Worm (Caenorhabditis elegans) whole organism, L4 larva: ENCODE measurements around the gene F09E10.1.

Source experiments
- D1046.2 ChIP-seq: fragments of 200-800 bp; sonication (Bioruptor generic); IDR thresholded peaks from 2 replicates; pipeline ENCODE4 v1.3.6; 2022; ENCODE audit warnings: missing genetic modification characterization, missing compliant biosample characterization
- F26F4.8 ChIP-seq: fragments of 200-800 bp; sonication (Bioruptor generic); conservative IDR thresholded peaks from 2 replicates; pipeline ENCODE4 v1.3.6; 2022; ENCODE audit warnings: missing genetic modification characterization, missing compliant biosample characterization
- F37D6.2 ChIP-seq: sonication (generic microtip); optimal IDR thresholded peaks from 2 replicates; lab custom pipeline; 2016; ENCODE audit warnings: mild to moderate bottlenecking, missing genetic modification characterization, missing compliant biosample characterization
- T20F7.1 ChIP-seq: fragments of 200-800 bp; sonication (Bioruptor generic); optimal IDR thresholded peaks from 2 replicates; lab custom pipeline; 2018; ENCODE audit warnings: mild to moderate bottlenecking, missing genetic modification characterization, missing compliant biosample characterization
- Y48G9A.11 ChIP-seq: fragments of 200-800 bp; sonication (Bioruptor generic); IDR thresholded peaks from 2 replicates; pipeline ENCODE4 v1.3.6; 2022; ENCODE audit warnings: missing genetic modification reagents, missing genetic modification characterization, missing compliant biosample characterization
- Y5F2A.4 ChIP-seq: fragments of 200-800 bp; sonication (Bioruptor generic); optimal IDR thresholded peaks from 2 replicates; lab custom pipeline; 2018; ENCODE audit warnings: mild to moderate bottlenecking, missing genetic modification characterization, missing compliant biosample characterization
- ZK337.2 ChIP-seq: fragments of 200-800 bp; sonication (Bioruptor generic); IDR thresholded peaks from 2 replicates; pipeline ENCODE4 v1.3.6; 2022; ENCODE audit warnings: missing genetic modification reagents, missing genetic modification characterization, missing compliant biosample characterization
- aha-1 ChIP-seq: fragments of 150-350 bp; peaks from one replicate; lab custom pipeline; 2014; ENCODE audit warnings: missing biosample characterization, missing genetic modification characterization
- ama-1 ChIP-seq: fragments of 150-350 bp; optimal IDR thresholded peaks from 2 replicates; lab custom pipeline; 2014; ENCODE audit warnings: inconsistent platforms, mixed read lengths
- ceh-62 ChIP-seq: sonication (generic microtip); optimal IDR thresholded peaks from 2 replicates; lab custom pipeline; 2017; ENCODE audit warnings: missing biosample characterization, missing genetic modification characterization
- cey-2 ChIP-seq: sonication (generic microtip); optimal IDR thresholded peaks from 3 replicates; lab custom pipeline; 2017; ENCODE audit warnings: missing genetic modification characterization, mild to moderate bottlenecking, missing compliant biosample characterization, antibody characterized with exemption, borderline replicate concordance; ENCODE audit not compliant: insufficient read depth
- daf-16 ChIP-seq, 3 experiments: sonication (generic microtip); optimal IDR thresholded peaks; 2 replicates each; lab custom pipeline; 2016 to 2017; ENCODE audit warnings: missing genetic modification characterization in 3 of 3, missing genetic modification reagents in 3 of 3, mild to moderate bottlenecking in 2 of 3, missing compliant biosample characterization in 2 of 3, missing biosample characterization in 1 of 3, moderate library complexity in 1 of 3
- daf-8 ChIP-seq: fragments of 200-800 bp; sonication (Bioruptor generic); IDR thresholded peaks from 2 replicates; pipeline ENCODE4 v1.3.6; 2022; ENCODE audit warnings: missing genetic modification characterization, missing compliant biosample characterization
- dmd-6 ChIP-seq: fragments of 200-800 bp; sonication (Bioruptor generic); IDR thresholded peaks from 2 replicates; pipeline ENCODE4 v1.3.6; 2022; ENCODE audit warnings: missing genetic modification reagents, missing genetic modification characterization, missing compliant biosample characterization
- dmd-8 ChIP-seq: fragments of 200-800 bp; sonication (Bioruptor generic); IDR thresholded peaks from 2 replicates; pipeline ENCODE4 v1.3.6; 2022; ENCODE audit warnings: missing genetic modification characterization, missing compliant biosample characterization
- dmd-9 ChIP-seq: fragments of 200-800 bp; sonication (Bioruptor generic); IDR thresholded peaks from 2 replicates; pipeline ENCODE4 v1.3.6; 2022; ENCODE audit warnings: missing genetic modification reagents, missing genetic modification characterization, missing compliant biosample characterization
- duxl-1 ChIP-seq: sonication (generic microtip); optimal IDR thresholded peaks from 2 replicates; lab custom pipeline; 2016; ENCODE audit warnings: mild to moderate bottlenecking, missing genetic modification characterization, moderate library complexity, missing compliant biosample characterization; ENCODE audit not compliant: poor library complexity
- dve-1 ChIP-seq: sonication (generic microtip); optimal IDR thresholded peaks from 2 replicates; lab custom pipeline; 2017; ENCODE audit warnings: antibody characterized with exemption, mild to moderate bottlenecking, missing genetic modification characterization, missing compliant biosample characterization; ENCODE audit not compliant: insufficient read depth
- fos-1 ChIP-seq: fragments of 150-350 bp; optimal IDR thresholded peaks from 2 replicates; lab custom pipeline; 2014; ENCODE audit warnings: missing biosample characterization, missing genetic modification characterization
- hif-1 ChIP-seq, 2 experiments: sonication (generic microtip); optimal IDR thresholded peaks; 2 replicates each; lab custom pipeline; 2016 to 2017; ENCODE audit warnings: missing compliant biosample characterization in 2 of 2, missing genetic modification characterization in 2 of 2, missing genetic modification reagents in 2 of 2, missing genotype in 2 of 2, mild to moderate bottlenecking in 1 of 2
- hlh-30 ChIP-seq: sonication (generic microtip); optimal IDR thresholded peaks from 2 replicates; lab custom pipeline; 2017; ENCODE audit warnings: antibody characterized with exemption, mild to moderate bottlenecking, missing genetic modification characterization, missing compliant biosample characterization; ENCODE audit not compliant: insufficient read depth
- hmg-1.1 ChIP-seq: fragments of 200-800 bp; sonication (Bioruptor generic); IDR thresholded peaks from 2 replicates; pipeline ENCODE4 v1.3.6; 2022; ENCODE audit warnings: missing genetic modification reagents, missing genetic modification characterization, missing compliant biosample characterization
- lin-13 ChIP-seq: fragments of 150-350 bp; optimal IDR thresholded peaks from 2 replicates; lab custom pipeline; 2014; ENCODE audit warnings: missing biosample characterization, missing genetic modification reagents, missing genetic modification characterization
- lir-3 ChIP-seq: sonication (generic microtip); optimal IDR thresholded peaks from 2 replicates; lab custom pipeline; 2016; ENCODE audit warnings: mild to moderate bottlenecking, missing genetic modification characterization, missing compliant biosample characterization
- lsy-2 ChIP-seq, 2 experiments: fragments of 150-350 bp in 1 of 2; sonication (generic microtip) in 1 of 2; optimal IDR thresholded peaks; 2 replicates each; lab custom pipeline; 2014 to 2017; ENCODE audit warnings: missing biosample characterization in 2 of 2, missing genetic modification characterization in 2 of 2
- madf-5 ChIP-seq, 2 experiments: fragments of 200-800 bp; sonication (Bioruptor generic); IDR thresholded peaks; 2 replicates each; pipeline ENCODE4 v1.3.6; 2022; ENCODE audit warnings: missing compliant biosample characterization in 2 of 2, missing genetic modification characterization in 2 of 2
- mdt-29 ChIP-seq: fragments of 200-800 bp; sonication (Bioruptor generic); IDR thresholded peaks from 2 replicates; pipeline ENCODE4 v1.3.6; 2022; ENCODE audit warnings: missing genetic modification reagents, missing genetic modification characterization, missing compliant biosample characterization
- mep-1 ChIP-seq: fragments of 150-350 bp; sonication (generic microtip); optimal IDR thresholded peaks from 3 replicates; lab custom pipeline; 2014; ENCODE audit warnings: missing biosample characterization, missing genetic modification characterization
- mxl-3 ChIP-seq: fragments of 200-800 bp; sonication (Bioruptor generic); optimal IDR thresholded peaks from 2 replicates; lab custom pipeline; 2018; ENCODE audit warnings: mild to moderate bottlenecking, missing genetic modification characterization, missing compliant biosample characterization
- nhr-102 ChIP-seq: sonication (generic microtip); optimal IDR thresholded peaks from 2 replicates; lab custom pipeline; 2016; ENCODE audit warnings: mild to moderate bottlenecking, missing genetic modification characterization, moderate library complexity, missing compliant biosample characterization
- nhr-25 ChIP-seq: sonication (generic microtip); optimal IDR thresholded peaks from 2 replicates; lab custom pipeline; 2017; ENCODE audit warnings: missing genetic modification characterization, mild to moderate bottlenecking, missing compliant biosample characterization, antibody characterized with exemption, moderate library complexity, borderline replicate concordance; ENCODE audit not compliant: insufficient read depth
- nhr-28 ChIP-seq: fragments of 150-350 bp; optimal IDR thresholded peaks from 2 replicates; lab custom pipeline; 2014; ENCODE audit warnings: missing biosample characterization, missing genetic modification characterization
- nhr-48 ChIP-seq: sonication (generic microtip); optimal IDR thresholded peaks from 2 replicates; lab custom pipeline; 2016; ENCODE audit warnings: mild to moderate bottlenecking, missing genetic modification characterization, missing compliant biosample characterization
- nhr-77 ChIP-seq: fragments of 150-350 bp; optimal IDR thresholded peaks from 2 replicates; lab custom pipeline; 2014; ENCODE audit warnings: missing biosample characterization, missing genetic modification characterization
- pha-4 ChIP-seq, 2 experiments: fragments of 150-350 bp in 1 of 2; fragments of 200-800 bp in 1 of 2; sonication (Bioruptor generic) in 1 of 2; IDR thresholded peaks in 1 of 2; optimal IDR thresholded peaks in 1 of 2; 2 replicates each; pipeline versions ENCODE4 v1.3.6 to Lab custom; 2014 to 2022; ENCODE audit warnings: missing genetic modification characterization in 2 of 2, missing genetic modification reagents in 2 of 2, missing biosample characterization in 1 of 2, missing compliant biosample characterization in 1 of 2
- php-3 ChIP-seq: fragments of 200-800 bp; sonication (Bioruptor generic); IDR thresholded peaks from 2 replicates; pipeline ENCODE4 v1.3.6; 2022; ENCODE audit warnings: missing genetic modification reagents, missing genetic modification characterization, missing compliant biosample characterization
- snpc-1.2 ChIP-seq: fragments of 200-800 bp; sonication (Bioruptor generic); IDR thresholded peaks from 2 replicates; pipeline ENCODE4 v1.3.6; 2022; ENCODE audit warnings: missing genetic modification reagents, missing genetic modification characterization, missing compliant biosample characterization
- tra-1 ChIP-seq: fragments of 200-800 bp; sonication (Bioruptor generic); IDR thresholded peaks from 2 replicates; pipeline ENCODE4 v1.3.6; 2022; ENCODE audit warnings: missing genetic modification reagents, missing genetic modification characterization, missing compliant biosample characterization
- unc-39 ChIP-seq: sonication (generic microtip); optimal IDR thresholded peaks from 2 replicates; lab custom pipeline; 2017; ENCODE audit warnings: missing biosample characterization, missing genetic modification characterization
- zag-1 ChIP-seq: fragments of 150-350 bp; optimal IDR thresholded peaks from 2 replicates; lab custom pipeline; 2014; ENCODE audit warnings: missing biosample characterization, missing genetic modification characterization
- zip-11 ChIP-seq: fragments of 200-800 bp; sonication (Bioruptor generic); IDR thresholded peaks from 2 replicates; pipeline ENCODE4 v1.3.6; 2022; ENCODE audit warnings: missing genetic modification characterization, missing compliant biosample characterization
- ztf-11 ChIP-seq: fragments of 150-350 bp; optimal IDR thresholded peaks from 2 replicates; lab custom pipeline; 2014; ENCODE audit warnings: missing biosample characterization, missing genetic modification characterization

F09E10.1 gene

ce11 chrX:1480564-1480963 lies 22.0 kb upstream of the F09E10.1 start:
- TF ChIP-seq nhr-102 (tag; lab: Kevin White, UChicago) (no peak), cey-2 (no peak), dve-1 (tag; lab: Kevin White, UChicago) (no peak), daf-16 (GFP tag; optimal IDR thresholded peaks at IDR 0.05; lab: Kevin White, UChicago) (no peak), daf-16 (tag; optimal IDR thresholded peaks at IDR 0.05; lab: Kevin White, UChicago) (no peak), madf-5 (GFP tag; IDR thresholded peaks at IDR 0.05; lab: Robert Waterston, UW) (no peak), zip-11 (no peak), pha-4 (GFP tag; IDR thresholded peaks at IDR 0.05; lab: Robert Waterston, UW) (no peak), pha-4 (tag; optimal IDR thresholded peaks at IDR 0.05; lab: Kevin White, UChicago) (no peak), D1046.2 (GFP tag; lab: Robert Waterston, UW) (no peak)

- no peak for TF ChIP-seq ztf-11 (tag; lab: Kevin White, UChicago)
- no peak for TF ChIP-seq Y48G9A.11 (GFP tag; lab: Robert Waterston, UW)
- TF ChIP-seq mxl-3 (GFP tag; lab: Kevin White, UChicago), result no peak
- TF ChIP-seq aha-1 (tag; lab: Kevin White, UChicago), result peak; percentile 90
- no peak for TF ChIP-seq ZK337.2 (GFP tag; lab: Robert Waterston, UW)
- TF ChIP-seq F37D6.2 (tag; lab: Kevin White, UChicago), result no peak
- TF ChIP-seq, all 104 proteins: peak for 1
These were observed 19.4 kb upstream of the F09E10.1 start for ce11 chrX:1483229-1483628.

- TF ChIP-seq dve-1 (tag; lab: Kevin White, UChicago) (no peak), lin-13 (GFP tag; lab: Kevin White, UChicago) (no peak), daf-8 (GFP tag; lab: Robert Waterston, UW) (no peak), T20F7.1 (no peak), dmd-8 (GFP tag; lab: Robert Waterston, UW) (no peak), lir-3 (tag; lab: Kevin White, UChicago) (no peak), nhr-28 (peak; percentile 38)
- TF ChIP-seq, all 104 proteins: peak for 1
These were observed 16.9 kb upstream of the F09E10.1 start, which contains the start of gene D1005.4 for ce11 chrX:1485718-1486117. Gene D1005.4, minus strand, starts transcription at chrX:1485818.

ce11 chrX:1486135-1486648 lies 16.4 kb upstream of the F09E10.1 start, which contains the start of the genes D1005.10 and dhs-25:
Gene D1005.10, minus strand, starts transcription at chrX:1486185.
Gene dhs-25, plus strand, starts transcription at chrX:1486532.
- TF ChIP-seq hif-1 (tag; optimal IDR thresholded peaks at IDR 0.05; lab: Kevin White, UChicago) (peak in 1 of 2 experiments; percentile 46), php-3 (GFP tag; lab: Robert Waterston, UW) (peak; percentile 36; the same call in 1 of the 2 replicates), cey-2 (no peak), tra-1 (GFP tag; lab: Robert Waterston, UW) (peak; percentile 78), hmg-1.1 (GFP tag; lab: Robert Waterston, UW) (peak; percentile 69), hlh-30 (tag; lab: Kevin White, UChicago) (peak; percentile 89), dmd-9 (GFP tag; lab: Robert Waterston, UW) (no peak), unc-39 (tag; lab: Kevin White, UChicago) (no peak), T20F7.1 (peak; percentile 43), fos-1 (no peak), Y48G9A.11 (GFP tag; lab: Robert Waterston, UW) (no peak), pha-4 (GFP tag; IDR thresholded peaks at IDR 0.05; lab: Robert Waterston, UW) (peak; percentile 61; the same call in 1 of the 2 replicates), pha-4 (tag; optimal IDR thresholded peaks at IDR 0.05; lab: Kevin White, UChicago) (peak; percentile 82), ama-1 (lab: Kevin White, UChicago) (peak; percentile 35), nhr-28 (peak; percentile 68), nhr-102 (tag; lab: Kevin White, UChicago) (peak; percentile 78), dmd-6 (GFP tag; lab: Robert Waterston, UW) (peak; percentile 96), mep-1 (tag; lab: Kevin White, UChicago) (peak; percentile 78), Y5F2A.4 (GFP tag; lab: Kevin White, UChicago) (no peak), ceh-62 (no peak), zag-1 (tag; lab: Kevin White, UChicago) (no peak), mdt-29 (peak; percentile 84), nhr-25 (tag; lab: Kevin White, UChicago) (peak; percentile 82), snpc-1.2 (GFP tag; lab: Robert Waterston, UW) (no peak), nhr-77 (tag; lab: Kevin White, UChicago) (peak; percentile 43), lsy-2 (tag; optimal IDR thresholded peaks at IDR 0.05; lab: Kevin White, UChicago) (peak in 1 of 2 experiments; percentile 68), F26F4.8 (GFP tag; lab: Robert Waterston, UW) (no peak), dve-1 (tag; lab: Kevin White, UChicago) (peak; percentile 96), duxl-1 (tag; lab: Kevin White, UChicago) (peak; percentile 87), nhr-48 (tag; lab: Kevin White, UChicago) (peak; percentile 96)
